Worm (Caenorhabditis elegans) whole organism, early embryonic: ENCODE measurements around the gene W06H8.2.

Source experiments
- F13C5.2 ChIP-seq: sonication (generic microtip); optimal IDR thresholded peaks from 2 replicates; lab custom pipeline; 2017; ENCODE audit warnings: mild to moderate bottlenecking, missing genetic modification characterization, inconsistent platforms, missing compliant biosample characterization
- ama-1 ChIP-seq: fragments of 150-350 bp; optimal IDR thresholded peaks from 2 replicates; lab custom pipeline; 2014
- ceh-13 ChIP-seq: fragments of 200-800 bp; sonication (Bioruptor generic); optimal IDR thresholded peaks from 2 replicates; lab custom pipeline; 2018; ENCODE audit warnings: mild to moderate bottlenecking, missing genetic modification characterization, missing compliant biosample characterization
- ceh-36 ChIP-seq: sonication (generic microtip); optimal IDR thresholded peaks from 2 replicates; lab custom pipeline; 2016; ENCODE audit warnings: missing genetic modification characterization, inconsistent platforms, missing compliant biosample characterization
- flt-1 ChIP-seq: fragments of 200-800 bp; sonication (Bioruptor generic); IDR thresholded peaks from 2 replicates; pipeline ENCODE4 v1.3.6; 2022; ENCODE audit warnings: missing genetic modification characterization, missing compliant biosample characterization
- hmbx-1 ChIP-seq: sonication (generic microtip); optimal IDR thresholded peaks from 2 replicates; lab custom pipeline; 2016; ENCODE audit warnings: mild to moderate bottlenecking, missing genetic modification characterization, missing compliant biosample characterization
- hmg-4 ChIP-seq: fragments of 200-800 bp; sonication (Bioruptor generic); optimal IDR thresholded peaks from 2 replicates; lab custom pipeline; 2018; ENCODE audit warnings: mild to moderate bottlenecking, missing genetic modification characterization, missing compliant biosample characterization
- scrt-1 ChIP-seq: fragments of 200-800 bp; sonication (Bioruptor generic); IDR thresholded peaks from 2 replicates; pipeline ENCODE4 v1.3.6; 2022; ENCODE audit warnings: missing genetic modification characterization, missing compliant biosample characterization
- sea-1 ChIP-seq: fragments of 200-800 bp; sonication (Bioruptor generic); conservative IDR thresholded peaks from 2 replicates; pipeline ENCODE4 v1.3.6; 2022; ENCODE audit warnings: missing genetic modification characterization, missing compliant biosample characterization
- tra-4 ChIP-seq: sonication (generic microtip); optimal IDR thresholded peaks from 2 replicates; lab custom pipeline; 2017; ENCODE audit warnings: missing genetic modification characterization, missing compliant biosample characterization

Gene W06H8.2

DNA sequence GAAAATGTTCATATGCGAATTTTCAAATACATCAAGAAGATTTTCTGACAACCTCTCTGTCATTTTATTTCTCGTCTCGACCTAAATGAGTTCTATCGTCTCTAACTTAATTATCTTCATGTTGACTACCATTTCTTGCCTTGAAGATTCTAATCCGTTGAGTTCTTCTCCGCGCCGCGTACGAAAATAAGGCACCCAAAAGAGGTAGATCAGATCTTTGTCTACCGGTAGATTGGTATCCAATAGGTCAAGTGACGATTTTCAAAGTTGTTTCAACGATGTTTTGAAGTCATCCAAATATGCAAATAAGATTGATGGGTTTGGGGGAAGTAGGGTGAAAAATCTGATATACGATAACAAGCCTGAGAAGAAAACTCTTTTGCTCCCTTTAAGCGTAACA lies 47.4 kb downstream of the W06H8.2 start:
- TF ChIP-seq tra-4 (no peak), sea-1 (GFP tag; lab: Robert Waterston, UW) (no peak), scrt-1 (GFP tag; lab: Robert Waterston, UW) (no peak), ceh-13 (GFP tag; lab: Kevin White, UChicago) (no peak), ama-1 (lab: Kevin White, UChicago) (no peak), flt-1 (GFP tag; lab: Robert Waterston, UW) (no peak), F13C5.2 (tag; lab: Kevin White, UChicago) (no peak), hmg-4 (GFP tag; lab: Kevin White, UChicago) (no peak), ceh-36 (tag; lab: Kevin White, UChicago) (no peak), hmbx-1 (no peak)
